Fruit fly (Drosophila melanogaster) whole organism, wandering third instar larva: Measurements from ENCODE around the gene Ubc4.

Experiments used
- dsf ChIP-seq: sonication (Bioruptor generic); optimal IDR thresholded peaks from 2 replicates; lab custom pipeline; 2016; ENCODE audit warnings: missing biosample characterization, missing genetic modification characterization, borderline replicate concordance
- foxo ChIP-seq, 2 experiments: fragments of 200-800 bp; sonication (Bioruptor generic); optimal IDR thresholded peaks; 2 replicates in 1 of 2; 3 replicates in 1 of 2; lab custom pipeline; 2016 to 2017; ENCODE audit warnings: missing biosample characterization in 2 of 2, missing genetic modification characterization in 2 of 2
- fru ChIP-seq: fragments of 200-800 bp; sonication (Bioruptor generic); optimal IDR thresholded peaks from 3 replicates; lab custom pipeline; 2016; ENCODE audit warnings: missing biosample characterization, mild to moderate bottlenecking, missing genetic modification characterization
- h ChIP-seq: fragments of 200-800 bp; sonication (Bioruptor generic); optimal IDR thresholded peaks from 3 replicates; lab custom pipeline; 2016; ENCODE audit warnings: missing biosample characterization, mild to moderate bottlenecking, missing genetic modification characterization
- psq ChIP-seq: fragments of 200-800 bp; sonication (Bioruptor generic); optimal IDR thresholded peaks from 3 replicates; lab custom pipeline; 2017; ENCODE audit warnings: missing biosample characterization, mild to moderate bottlenecking, missing genetic modification characterization, moderate library complexity
- usp ChIP-seq: fragments of >200 bp; optimal IDR thresholded peaks from 2 replicates; lab custom pipeline; 2017; ENCODE audit warnings: missing biosample characterization, missing genetic modification characterization

- TF ChIP-seq psq (no peak), usp (GFP tag; lab: Kevin White, UChicago) (no peak), foxo (GFP tag; optimal IDR thresholded peaks at IDR 0.05; lab: Kevin White, UChicago) (no peak), h (GFP tag; lab: Kevin White, UChicago) (no peak), dsf (no peak), fru (no peak)
Measured at dm6 chr3L:9713383-9713827, 15.3 kb downstream of the Ubc4 start, which contains the start of gene SH3PX1.
